Fruit fly (Drosophila melanogaster): ENCODE measurements around the gene Srp72.
A peak's percentile ranks its signal among the peaks of the same experiment; 100 is the strongest.

Gene Srp72

DNA sequence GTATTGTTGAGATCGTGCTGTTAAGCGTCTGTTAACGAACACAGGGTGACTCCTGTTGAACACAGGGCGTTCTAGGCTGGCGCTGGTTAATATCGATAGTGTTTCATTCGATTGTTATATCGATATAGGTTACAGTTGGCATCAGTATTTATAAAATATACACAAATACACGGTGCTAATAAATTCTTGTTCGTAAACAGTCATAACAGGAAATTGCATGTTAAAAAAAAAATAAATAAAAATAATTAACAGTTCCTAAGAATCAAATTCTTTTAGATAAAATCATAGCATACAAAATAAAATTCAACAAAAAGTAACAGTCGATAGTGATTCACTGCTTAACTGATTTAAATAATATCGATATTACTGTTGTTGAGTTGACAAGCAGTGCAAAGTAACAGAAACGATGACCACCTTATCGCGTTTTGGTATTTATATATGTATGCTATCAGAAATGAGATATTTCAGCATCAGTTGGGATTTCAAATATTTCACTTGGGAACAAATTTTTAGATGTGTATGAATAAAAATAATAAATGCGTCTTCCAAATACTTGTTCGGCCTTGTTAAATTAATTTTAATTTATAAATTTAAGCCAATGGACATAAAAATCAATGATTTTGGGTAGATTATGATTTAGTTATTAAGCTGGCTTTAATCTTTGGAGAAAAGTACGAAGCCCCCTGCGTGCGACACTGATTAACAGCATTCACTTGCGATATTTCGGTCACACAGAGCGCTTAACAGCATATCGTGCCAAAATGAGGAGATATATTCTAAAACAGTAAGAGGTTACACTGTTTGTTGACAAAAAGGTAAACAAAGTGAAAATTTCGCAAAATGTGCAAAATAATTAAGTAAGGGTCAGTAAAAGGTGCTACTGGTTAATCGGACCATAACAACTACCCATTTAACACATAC is 46.4 kb downstream of the Srp72 start, which contains the start of the genes Pi3K92E and Lrrk (continued):
- TF ChIP-seq CoRest (tag; optimal IDR thresholded peaks at IDR 0.05): peak; percentile 62
- peak; percentile 84 for TF ChIP-seq BEAF-32 (GFP tag; optimal IDR thresholded peaks at IDR 0.05)
- peak; percentile 77 for TF ChIP-seq bbx (GFP tag; IDR thresholded peaks at IDR 0.05; ENCODE audit: partially characterized antibody)
- peak; percentile 97 for TF ChIP-seq CG3995 (GFP tag; optimal IDR thresholded peaks at IDR 0.05)
- TF ChIP-seq Bteb2 (GFP tag; optimal IDR thresholded peaks at IDR 0.05): no peak
- TF ChIP-seq CG7357 (GFP tag; IDR thresholded peaks at IDR 0.05): no peak
- TF ChIP-seq fd102C (GFP tag; optimal IDR thresholded peaks at IDR 0.05): no peak
- peak; percentile 85 for TF ChIP-seq cad (GFP tag; optimal IDR thresholded peaks at IDR 0.05)
- no peak for TF ChIP-seq Asciz (GFP tag; optimal IDR thresholded peaks at IDR 0.05)
- no peak for TF ChIP-seq gce (GFP tag; IDR thresholded peaks at IDR 0.05)
- TF ChIP-seq CG7786 (GFP tag; optimal IDR thresholded peaks at IDR 0.05): no peak
- TF ChIP-seq CG18619 (GFP tag; optimal IDR thresholded peaks at IDR 0.05): no peak
- 0 out of 2 replicates have a peak, but pooled peaks have one; percentile 9 for TF ChIP-seq Rx (GFP tag; IDR thresholded peaks at IDR 0.05)
- TF ChIP-seq prd (optimal IDR thresholded peaks at IDR 0.05): no peak
- TF ChIP-seq prd (GFP tag; IDR thresholded peaks at IDR 0.05): peak; percentile 35; the same call in 1 of the 3 replicates
- TF ChIP-seq CG4404 (GFP tag; IDR thresholded peaks at IDR 0.05): no peak
- no peak for TF ChIP-seq GATAe (GFP tag; conservative IDR thresholded peaks at IDR 0.05)
- TF ChIP-seq amos (GFP tag; IDR thresholded peaks at IDR 0.05; ENCODE audit: partially characterized antibody): peak; percentile 84
- TF ChIP-seq CG2129 (GFP tag; IDR thresholded peaks at IDR 0.05; ENCODE audit: partially characterized antibody): peak; percentile 67
- TF ChIP-seq CG10979 (tag; optimal IDR thresholded peaks at IDR 0.05): no peak
- TF ChIP-seq stwl (tag; optimal IDR thresholded peaks at IDR 0.05): peak; percentile 4
- TF ChIP-seq sens-2 (GFP tag; IDR thresholded peaks at IDR 0.05): no peak
- TF ChIP-seq CG5180 (GFP tag; optimal IDR thresholded peaks at IDR 0.05): no peak
- TF ChIP-seq CG4820 (GFP tag; optimal IDR thresholded peaks at IDR 0.05): peak; percentile 27
- TF ChIP-seq exex (tag; optimal IDR thresholded peaks at IDR 0.05): no peak
- no peak for TF ChIP-seq Dbx (GFP tag; IDR thresholded peaks at IDR 0.05)
- no peak for TF ChIP-seq eve (GFP tag; optimal IDR thresholded peaks at IDR 0.05)
- TF ChIP-seq CG18262 (tag; optimal IDR thresholded peaks at IDR 0.05): no peak
- no peak for TF ChIP-seq esg (GFP tag; conservative IDR thresholded peaks at IDR 0.05)
- peak; percentile 55; the same call in 1 of the 2 replicates for TF ChIP-seq CG9932 (GFP tag; IDR thresholded peaks at IDR 0.05)
- TF ChIP-seq CG4360 (GFP tag; IDR thresholded peaks at IDR 0.05): no peak
- TF ChIP-seq CG15514 (GFP tag; optimal IDR thresholded peaks at IDR 0.05): peak; percentile 14
- no peak for TF ChIP-seq wor (GFP tag; IDR thresholded peaks at IDR 0.05)
- TF ChIP-seq CG32767 (GFP tag; IDR thresholded peaks at IDR 0.05): no peak
- peak; percentile 73 for TF ChIP-seq vnd (GFP tag; IDR thresholded peaks at IDR 0.05; ENCODE audit: partially characterized antibody)
- TF ChIP-seq CG3838 (GFP tag; optimal IDR thresholded peaks at IDR 0.05): no peak
- peak; percentile 80 for TF ChIP-seq CG6791 (GFP tag; IDR thresholded peaks at IDR 0.05; ENCODE audit: partially characterized antibody)
- TF ChIP-seq fu2 (GFP tag; optimal IDR thresholded peaks at IDR 0.05): no peak
- no peak for TF ChIP-seq CG3847 (GFP tag; IDR thresholded peaks at IDR 0.05)
- TF ChIP-seq MESR4 (GFP tag; optimal IDR thresholded peaks at IDR 0.05): no peak
- TF ChIP-seq CG13296 (GFP tag; optimal IDR thresholded peaks at IDR 0.05): no peak
- no peak for TF ChIP-seq zf30C (GFP tag; optimal IDR thresholded peaks at IDR 0.05)
- TF ChIP-seq grn (GFP tag; optimal IDR thresholded peaks at IDR 0.05): no peak
- TF ChIP-seq CG31388 (GFP tag; optimal IDR thresholded peaks at IDR 0.05): no peak
- TF ChIP-seq dati (GFP tag; IDR thresholded peaks at IDR 0.05): no peak
- TF ChIP-seq Ada2b (GFP tag; IDR thresholded peaks at IDR 0.05): no peak
- peak; percentile 81 for TF ChIP-seq Dref (GFP tag; IDR thresholded peaks at IDR 0.05)
- no peak for TF ChIP-seq CG14441 (GFP tag; IDR thresholded peaks at IDR 0.05)
- no peak for TF ChIP-seq CG11504 (tag; optimal IDR thresholded peaks at IDR 0.05)
